Worm (Caenorhabditis elegans): ENCODE results near the gene glb-11.

glb-11 gene

DNA sequence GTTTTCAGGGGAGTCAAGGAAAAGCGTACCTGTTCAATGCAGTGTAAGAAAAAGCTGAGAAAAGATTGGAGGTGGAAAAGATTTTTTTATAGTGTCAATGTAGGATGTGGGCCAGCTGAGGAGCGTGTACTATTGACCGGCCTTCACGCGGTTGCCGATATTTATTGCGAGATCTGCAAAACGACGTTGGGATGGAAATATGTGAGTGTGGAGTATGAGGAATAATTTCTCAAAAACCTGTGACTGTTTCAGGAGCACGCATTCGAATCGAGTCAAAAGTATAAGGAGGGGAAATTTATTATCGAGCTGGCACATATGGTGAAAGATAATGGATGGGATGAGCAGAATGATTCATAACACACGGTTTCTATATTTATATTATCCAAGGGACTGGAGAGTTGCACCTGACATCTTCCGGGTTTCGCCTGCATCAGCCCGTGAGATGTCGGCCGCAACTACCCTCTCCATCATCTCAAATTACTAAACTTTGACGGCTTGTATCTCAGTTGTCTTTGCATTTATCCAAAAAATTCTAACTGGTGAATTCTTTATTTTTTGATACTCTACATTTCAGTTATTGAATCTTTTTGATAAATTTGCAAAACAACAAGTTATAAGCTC is 34.8 kb downstream of the glb-11 start:
- TF ChIP-seq egl-27 (tag; optimal IDR thresholded peaks at IDR 0.05) (no peak), lin-11 (tag; optimal IDR thresholded peaks at IDR 0.05) (no peak), sem-4 (tag; optimal IDR thresholded peaks at IDR 0.05) (no peak), gmeb-1 (tag; optimal IDR thresholded peaks at IDR 0.05) (no peak), snpc-4 (tag; optimal IDR thresholded peaks at IDR 0.05) (peak; percentile 33)

DNA sequence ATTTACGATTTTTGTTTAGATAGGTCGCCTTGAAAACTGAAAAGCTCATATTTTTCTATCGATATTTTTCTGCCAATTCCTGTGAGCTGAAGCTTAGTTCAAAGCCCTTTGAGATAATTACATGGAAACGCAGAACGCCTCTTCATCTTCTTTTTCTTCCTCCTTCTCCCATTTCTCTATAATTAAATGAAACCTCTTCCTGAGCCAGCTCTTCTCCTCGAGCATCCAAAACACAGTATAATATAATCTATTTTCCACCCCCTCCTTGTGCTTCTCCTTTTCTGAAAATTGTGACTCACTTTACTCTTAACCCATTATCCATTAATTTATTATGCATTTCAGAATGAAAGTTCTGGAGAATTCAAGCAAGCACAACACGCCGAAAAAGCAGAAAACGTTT is 35.7 kb downstream of the glb-11 start, which contains the start of gene F37A8.5:
Gene F37A8.5 (plus strand): TSS at position 332 of the 400 bp plus-strand sequence.
- TF ChIP-seq nhr-12 (tag; optimal IDR thresholded peaks at IDR 0.05) (no peak), blmp-1 (tag; optimal IDR thresholded peaks at IDR 0.05; ENCODE audit: insufficient read depth) (no peak), crh-2 (tag; optimal IDR thresholded peaks at IDR 0.05) (no peak), nhr-6 (tag; optimal IDR thresholded peaks at IDR 0.05) (no peak), fos-1 (tag; optimal IDR thresholded peaks at IDR 0.05) (no peak), lin-39 (tag; optimal IDR thresholded peaks at IDR 0.05) (no peak), peb-1 (tag; optimal IDR thresholded peaks at IDR 0.05) (no peak), mdl-1 (tag; optimal IDR thresholded peaks at IDR 0.05) (no peak), skn-1 (tag; optimal IDR thresholded peaks at IDR 0.05) (no peak), F13H6.1 (tag; optimal IDR thresholded peaks at IDR 0.05) (no peak), lsy-2 (tag; optimal IDR thresholded peaks at IDR 0.05) (no peak), ama-1 (optimal IDR thresholded peaks at IDR 0.05) (no peak), nhr-237 (tag; optimal IDR thresholded peaks at IDR 0.05) (no peak), zag-1 (tag; optimal IDR thresholded peaks at IDR 0.05) (no peak), nhr-25 (tag; optimal IDR thresholded peaks at IDR 0.05) (no peak), ceh-82 (tag; optimal IDR thresholded peaks at IDR 0.05) (no peak), dmd-4 (tag; optimal IDR thresholded peaks at IDR 0.05) (no peak), alr-1 (tag; optimal IDR thresholded peaks at IDR 0.05) (no peak), elt-1 (tag; optimal IDR thresholded peaks at IDR 0.05) (no peak), sma-9 (GFP tag; optimal IDR thresholded peaks at IDR 0.05) (no peak), sma-9 (tag; optimal IDR thresholded peaks at IDR 0.05) (no peak)

DNA sequence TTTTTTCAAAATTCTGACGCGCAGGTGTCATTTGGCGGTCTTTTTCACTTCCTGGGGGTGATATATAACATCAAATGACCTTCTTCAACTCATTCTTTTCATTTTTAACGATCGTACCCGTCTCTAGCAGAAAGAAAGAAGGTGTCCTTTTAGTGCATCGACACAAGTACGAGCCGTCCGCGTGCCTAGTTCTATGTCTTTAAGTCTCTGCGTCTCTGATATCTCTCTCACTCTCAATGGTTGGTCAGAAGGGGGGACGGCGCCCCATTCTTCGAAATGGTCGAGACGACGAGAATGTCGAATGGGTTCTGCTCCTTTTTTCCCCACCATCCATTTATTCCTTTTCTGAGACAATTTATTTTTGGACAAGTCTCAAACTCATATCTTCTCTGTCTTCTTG is 36.3 kb downstream of the glb-11 start:
- TF ChIP-seq aly-2 (tag; optimal IDR thresholded peaks at IDR 0.05): no peak
- no peak for TF ChIP-seq lin-13 (GFP tag; optimal IDR thresholded peaks at IDR 0.05)
- peak; percentile 49 for TF ChIP-seq C34F6.9 (tag; optimal IDR thresholded peaks at IDR 0.05)
- no peak for TF ChIP-seq sem-4 (tag; optimal IDR thresholded peaks at IDR 0.05)
- TF ChIP-seq skn-1 (tag; optimal IDR thresholded peaks at IDR 0.05): no peak
- no peak for TF ChIP-seq ztf-11 (tag; optimal IDR thresholded peaks at IDR 0.05)
- TF ChIP-seq crh-2 (tag; optimal IDR thresholded peaks at IDR 0.05): peak; percentile 25
- TF ChIP-seq sma-9 (GFP tag; optimal IDR thresholded peaks at IDR 0.05): peak; percentile 75
- no peak for TF ChIP-seq sma-9 (tag; optimal IDR thresholded peaks at IDR 0.05)
- TF ChIP-seq nhr-12 (tag; optimal IDR thresholded peaks at IDR 0.05): no peak
- TF ChIP-seq egl-27 (tag; optimal IDR thresholded peaks at IDR 0.05): no peak
- no peak for TF ChIP-seq unc-39 (tag; optimal IDR thresholded peaks at IDR 0.05)
- TF ChIP-seq lin-11 (tag; optimal IDR thresholded peaks at IDR 0.05): no peak
- TF ChIP-seq mbf-1 (tag; optimal IDR thresholded peaks at IDR 0.05): no peak
- no peak for TF ChIP-seq snpc-4 (tag; optimal IDR thresholded peaks at IDR 0.05)
- TF ChIP-seq F13H6.1 (tag; optimal IDR thresholded peaks at IDR 0.05): peak; percentile 17
- TF ChIP-seq R02D3.7 (tag; optimal IDR thresholded peaks at IDR 0.05): no peak
- no peak for TF ChIP-seq gmeb-1 (tag; optimal IDR thresholded peaks at IDR 0.05)
- peak; percentile 9 for TF ChIP-seq mab-5 (tag; optimal IDR thresholded peaks at IDR 0.05)
- TF ChIP-seq alr-1 (tag; optimal IDR thresholded peaks at IDR 0.05): no peak
- TF ChIP-seq nhr-21 (tag; optimal IDR thresholded peaks at IDR 0.05): peak; percentile 42
- peak; percentile 15 for TF ChIP-seq ztf-4 (tag; optimal IDR thresholded peaks at IDR 0.05)
- no peak for TF ChIP-seq unc-62 (GFP tag; optimal IDR thresholded peaks at IDR 0.05)
- TF ChIP-seq lin-39 (tag; optimal IDR thresholded peaks at IDR 0.05): no peak
- TF ChIP-seq nhr-129 (tag; optimal IDR thresholded peaks at IDR 0.05): peak; percentile 61
- TF ChIP-seq blmp-1 (tag; optimal IDR thresholded peaks at IDR 0.05; ENCODE audit: insufficient read depth): peak; percentile 36
- no peak for TF ChIP-seq nhr-10 (tag; optimal IDR thresholded peaks at IDR 0.05)
- peak; percentile 35 for TF ChIP-seq unc-55 (GFP tag; optimal IDR thresholded peaks at IDR 0.05)
- no peak for TF ChIP-seq nhr-237 (tag; optimal IDR thresholded peaks at IDR 0.05)
- TF ChIP-seq ceh-16 (tag; optimal IDR thresholded peaks at IDR 0.05): no peak
- no peak for TF ChIP-seq ZK546.5 (tag; optimal IDR thresholded peaks at IDR 0.05)
- no peak for TF ChIP-seq Y55F3AM.14 (GFP tag; optimal IDR thresholded peaks at IDR 0.05)
- TF ChIP-seq lsy-2 (tag; optimal IDR thresholded peaks at IDR 0.05): peak in 1 of 2 experiments; percentile 64
- no peak for TF ChIP-seq elt-3 (tag; optimal IDR thresholded peaks at IDR 0.05)
- TF ChIP-seq ztf-1 (GFP tag; conservative IDR thresholded peaks at IDR 0.05): no peak
- TF ChIP-seq zag-1 (tag; optimal IDR thresholded peaks at IDR 0.05): no peak
- TF ChIP-seq peb-1 (tag; optimal IDR thresholded peaks at IDR 0.05): no peak
- TF ChIP-seq nhr-11 (tag; optimal IDR thresholded peaks at IDR 0.05): no peak
- no peak for TF ChIP-seq elt-1 (tag; optimal IDR thresholded peaks at IDR 0.05)
- TF ChIP-seq nhr-25 (tag; optimal IDR thresholded peaks at IDR 0.05): peak; percentile 15
- peak; percentile 16 for TF ChIP-seq fos-1 (tag; optimal IDR thresholded peaks at IDR 0.05)
- TF ChIP-seq ceh-82 (tag; optimal IDR thresholded peaks at IDR 0.05): no peak
- no peak for TF ChIP-seq dmd-4 (tag; optimal IDR thresholded peaks at IDR 0.05)
- TF ChIP-seq mdl-1 (tag; optimal IDR thresholded peaks at IDR 0.05): peak; percentile 48 to 56
- TF ChIP-seq nhr-6 (tag; optimal IDR thresholded peaks at IDR 0.05): peak; percentile 21
- TF ChIP-seq sma-3 (GFP tag; optimal IDR thresholded peaks at IDR 0.05): no peak
